Worm (Caenorhabditis elegans) whole organism, mixed stage, embryonic: ENCODE measurements around the gene C25F9.11.

Experiments used
- ces-1 ChIP-seq: fragments of 150-350 bp; optimal IDR thresholded peaks from 2 replicates; lab custom pipeline; 2014; ENCODE audit warnings: missing biosample characterization, missing genetic modification reagents, missing genetic modification characterization
- elt-3 ChIP-seq: fragments of 150-350 bp; optimal IDR thresholded peaks from 2 replicates; lab custom pipeline; 2014; ENCODE audit warnings: missing biosample characterization, missing genetic modification characterization
- lin-13 ChIP-seq: fragments of 150-350 bp; optimal IDR thresholded peaks from 2 replicates; lab custom pipeline; 2014; ENCODE audit warnings: missing biosample characterization, missing genetic modification characterization
- lsy-2 ChIP-seq: fragments of 150-350 bp; optimal IDR thresholded peaks from 2 replicates; lab custom pipeline; 2014; ENCODE audit warnings: missing biosample characterization, missing genetic modification characterization
- mep-1 ChIP-seq: fragments of 150-350 bp; optimal IDR thresholded peaks from 2 replicates; lab custom pipeline; 2017; ENCODE audit warnings: missing biosample characterization, missing genetic modification reagents, missing genetic modification characterization, inconsistent platforms
- nhr-28 ChIP-seq: fragments of 150-350 bp; optimal IDR thresholded peaks from 2 replicates; lab custom pipeline; 2014; ENCODE audit warnings: missing biosample characterization, missing genetic modification characterization
- snpc-4 ChIP-seq: fragments of 150-350 bp; optimal IDR thresholded peaks from 2 replicates; lab custom pipeline; 2014; ENCODE audit warnings: missing biosample characterization, missing genetic modification characterization
- unc-39 ChIP-seq: fragments of 150-350 bp; optimal IDR thresholded peaks from 2 replicates; lab custom pipeline; 2014; ENCODE audit warnings: missing biosample characterization, missing genetic modification characterization
- unc-62 ChIP-seq: fragments of 150-350 bp; optimal IDR thresholded peaks from 2 replicates; lab custom pipeline; 2014; ENCODE audit warnings: missing biosample characterization, missing genetic modification reagents, missing genetic modification characterization
- zip-8 ChIP-seq: fragments of 150-350 bp; optimal IDR thresholded peaks from 2 replicates; lab custom pipeline; 2014; ENCODE audit warnings: missing biosample characterization, missing genetic modification characterization

DNA sequence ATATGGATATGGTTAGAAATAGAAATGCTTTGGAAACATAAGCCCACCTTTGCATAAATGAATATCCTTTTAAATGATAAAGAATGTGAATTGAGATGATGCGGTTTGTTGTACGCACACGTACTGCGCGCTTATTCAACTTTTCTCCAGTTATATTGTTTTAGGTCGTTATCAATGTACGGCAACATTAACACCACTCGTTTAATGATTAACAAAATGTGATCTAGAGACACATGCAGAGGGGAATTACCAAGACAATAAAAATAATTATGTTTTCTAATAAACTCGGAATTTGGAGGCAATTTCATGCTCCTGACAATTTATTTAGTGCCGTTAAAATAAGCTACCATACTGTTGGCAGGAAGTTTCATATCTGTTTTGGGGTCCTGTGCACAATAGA is 12.6 kb upstream of the C25F9.11 start, which contains the start of gene M04C3.1:
- TF ChIP-seq nhr-28 (tag; lab: Kevin White, UChicago), result no peak
- TF ChIP-seq lin-13 (tag; lab: Kevin White, UChicago), result no peak
- TF ChIP-seq ces-1 (GFP tag; lab: Kevin White, UChicago), result no peak
- no peak for TF ChIP-seq unc-62 (GFP tag; lab: Kevin White, UChicago)
- no peak for TF ChIP-seq zip-8
- no peak for TF ChIP-seq snpc-4
- no peak for TF ChIP-seq elt-3 (tag; lab: Kevin White, UChicago)
- TF ChIP-seq unc-39, result no peak
- no peak for TF ChIP-seq lsy-2 (tag; lab: Kevin White, UChicago)
- no peak for TF ChIP-seq mep-1
